Worm (Caenorhabditis elegans) whole organism, young adult: ENCODE measurements around the gene T12G3.2.

Experiments
- B0336.3 ChIP-seq: fragments of 200-800 bp; sonication (Bioruptor generic); IDR thresholded peaks from 2 replicates; pipeline ENCODE4 v1.3.6; 2022; ENCODE audit warnings: missing genetic modification characterization, missing compliant biosample characterization
- C17E4.6 ChIP-seq: fragments of 200-800 bp; sonication (Bioruptor generic); IDR thresholded peaks from 2 replicates; pipeline ENCODE4 v1.3.6; 2022; ENCODE audit warnings: missing genetic modification reagents, missing genetic modification characterization, missing compliant biosample characterization
- D2030.7 ChIP-seq: fragments of 200-800 bp; sonication (Bioruptor generic); IDR thresholded peaks from 2 replicates; pipeline ENCODE4 v1.3.6; 2022; ENCODE audit warnings: missing genetic modification reagents, missing genetic modification characterization, missing compliant biosample characterization
- F10E7.11 ChIP-seq: sonication (generic microtip); optimal IDR thresholded peaks from 2 replicates; lab custom pipeline; 2017; ENCODE audit warnings: mild to moderate bottlenecking, missing genetic modification characterization, moderate library complexity, missing compliant biosample characterization
- F22D6.2 ChIP-seq: sonication (generic microtip); optimal IDR thresholded peaks from 2 replicates; lab custom pipeline; 2016; ENCODE audit warnings: mild to moderate bottlenecking, missing genetic modification characterization, missing compliant biosample characterization
- F23B12.7 ChIP-seq: sonication (generic microtip); optimal IDR thresholded peaks from 2 replicates; lab custom pipeline; 2017; ENCODE audit warnings: missing genetic modification characterization, mild to moderate bottlenecking, missing compliant biosample characterization, antibody characterized with exemption, moderate library complexity; ENCODE audit not compliant: insufficient read depth
- F33H1.4 ChIP-seq: fragments of 200-800 bp; sonication (Bioruptor generic); IDR thresholded peaks from 2 replicates; pipeline ENCODE4 v1.3.6; 2022; ENCODE audit warnings: missing genetic modification reagents, missing genetic modification characterization, missing compliant biosample characterization
- F57A8.1 ChIP-seq: fragments of 200-800 bp; sonication (Bioruptor generic); optimal IDR thresholded peaks from 2 replicates; lab custom pipeline; 2018; ENCODE audit warnings: mild to moderate bottlenecking, missing genetic modification characterization, moderate library complexity, missing compliant biosample characterization
- F57C9.4 ChIP-seq: sonication (generic microtip); optimal IDR thresholded peaks from 2 replicates; lab custom pipeline; 2017; ENCODE audit warnings: mild to moderate bottlenecking, missing genetic modification characterization, missing compliant biosample characterization
- K12H6.12 ChIP-seq: fragments of 200-800 bp; sonication (Bioruptor generic); optimal IDR thresholded peaks from 2 replicates; lab custom pipeline; 2018; ENCODE audit warnings: mild to moderate bottlenecking, missing genetic modification characterization, missing compliant biosample characterization
- Y53F4B.3 ChIP-seq: fragments of 200-800 bp; sonication (Bioruptor generic); IDR thresholded peaks from 2 replicates; pipeline ENCODE4 v1.3.6; 2022; ENCODE audit warnings: missing genetic modification reagents, missing genetic modification characterization, missing compliant biosample characterization
- Y95B8A.8 ChIP-seq: fragments of 200-800 bp; sonication (Bioruptor generic); IDR thresholded peaks from 2 replicates; pipeline ENCODE4 v1.3.6; 2022; ENCODE audit warnings: missing genetic modification reagents, missing genetic modification characterization, missing compliant biosample characterization
- akir-1 ChIP-seq: fragments of 200-800 bp; sonication (Bioruptor generic); optimal IDR thresholded peaks from 2 replicates; lab custom pipeline; 2018; ENCODE audit warnings: mild to moderate bottlenecking, missing genetic modification characterization, moderate library complexity, missing compliant biosample characterization
- ama-1 ChIP-seq, 3 experiments: fragments of 150-350 bp in 1 of 3; sonication (generic microtip) in 2 of 3; optimal IDR thresholded peaks; 2 replicates each; lab custom pipeline; 2014 to 2018; ENCODE audit warnings: missing biosample characterization in 2 of 3, missing genetic modification characterization in 2 of 3, missing genetic modification reagents in 2 of 3
- aptf-3 ChIP-seq: fragments of 200-800 bp; sonication (Bioruptor generic); IDR thresholded peaks from 2 replicates; pipeline ENCODE4 v1.3.6; 2022; ENCODE audit warnings: missing genetic modification characterization, missing compliant biosample characterization
- atf-7 ChIP-seq: sonication (generic microtip); optimal IDR thresholded peaks from 2 replicates; lab custom pipeline; 2017; ENCODE audit warnings: mild to moderate bottlenecking, missing genetic modification characterization, missing compliant biosample characterization
- attf-5 ChIP-seq: fragments of 200-800 bp; sonication (Bioruptor generic); optimal IDR thresholded peaks from 2 replicates; lab custom pipeline; 2018; ENCODE audit warnings: mild to moderate bottlenecking, missing genetic modification characterization, missing compliant biosample characterization
- ceh-27 ChIP-seq: fragments of 200-800 bp; sonication (Bioruptor generic); optimal IDR thresholded peaks from 2 replicates; lab custom pipeline; 2018; ENCODE audit warnings: mild to moderate bottlenecking, missing genetic modification characterization, moderate library complexity, missing compliant biosample characterization
- dpff-1 ChIP-seq: sonication (generic microtip); optimal IDR thresholded peaks from 2 replicates; lab custom pipeline; 2017; ENCODE audit warnings: mild to moderate bottlenecking, missing genetic modification characterization, missing compliant biosample characterization
- dpl-1 ChIP-seq: fragments of 150-350 bp; optimal IDR thresholded peaks from 2 replicates; lab custom pipeline; 2014; ENCODE audit warnings: missing biosample characterization, missing genetic modification reagents, missing genetic modification characterization
- egl-18 ChIP-seq: fragments of 200-800 bp; sonication (Bioruptor generic); IDR thresholded peaks from 2 replicates; pipeline ENCODE4 v1.3.6; 2022; ENCODE audit warnings: missing genetic modification reagents, missing genetic modification characterization, missing compliant biosample characterization
- ets-4 ChIP-seq: fragments of 200-800 bp; sonication (Bioruptor generic); optimal IDR thresholded peaks from 2 replicates; lab custom pipeline; 2018; ENCODE audit warnings: mild to moderate bottlenecking, missing genetic modification characterization, missing compliant biosample characterization
- gei-17 ChIP-seq: fragments of 200-800 bp; sonication (Bioruptor generic); optimal IDR thresholded peaks from 2 replicates; lab custom pipeline; 2018; ENCODE audit warnings: mild to moderate bottlenecking, missing genetic modification characterization, missing compliant biosample characterization
- hmg-20 ChIP-seq: fragments of 200-800 bp; sonication (Bioruptor generic); IDR thresholded peaks from 2 replicates; pipeline ENCODE4 v1.3.6; 2022; ENCODE audit warnings: missing genetic modification reagents, missing genetic modification characterization, missing compliant biosample characterization
- hrde-1 ChIP-seq: sonication (generic microtip); optimal IDR thresholded peaks from 2 replicates; lab custom pipeline; 2016; ENCODE audit warnings: missing genetic modification characterization, mild to moderate bottlenecking, missing compliant biosample characterization, moderate library complexity, missing genotype, missing genetic modification reagents, borderline replicate concordance
- hsf-1 ChIP-seq: fragments of 200-800 bp; sonication (Bioruptor generic); IDR thresholded peaks from 2 replicates; pipeline ENCODE4 v1.3.6; 2022; ENCODE audit warnings: missing genetic modification reagents, missing genetic modification characterization, missing compliant biosample characterization
- let-526 ChIP-seq: fragments of 200-800 bp; sonication (Bioruptor generic); IDR thresholded peaks from 2 replicates; pipeline ENCODE4 v1.3.6; 2022; ENCODE audit warnings: missing genetic modification reagents, missing genetic modification characterization, missing compliant biosample characterization
- let-607 ChIP-seq, 2 experiments: fragments of 200-800 bp in 1 of 2; sonication (Bioruptor generic) in 1 of 2; sonication (generic microtip) in 1 of 2; optimal IDR thresholded peaks; 2 replicates each; lab custom pipeline; 2016 to 2018; ENCODE audit warnings: mild to moderate bottlenecking in 2 of 2, missing compliant biosample characterization in 2 of 2, missing genetic modification characterization in 2 of 2, moderate library complexity in 2 of 2, missing genotype in 1 of 2
- lsl-1 ChIP-seq: fragments of 200-800 bp; sonication (Bioruptor generic); optimal IDR thresholded peaks from 2 replicates; lab custom pipeline; 2018; ENCODE audit warnings: mild to moderate bottlenecking, missing genetic modification characterization, moderate library complexity, missing compliant biosample characterization
- mes-4 ChIP-seq: sonication (generic microtip); optimal IDR thresholded peaks from 2 replicates; lab custom pipeline; 2016; ENCODE audit warnings: missing genotype, missing genetic modification characterization, missing compliant biosample characterization
- nhr-120 ChIP-seq: fragments of 200-800 bp; sonication (Bioruptor generic); IDR thresholded peaks from 2 replicates; pipeline ENCODE4 v1.3.6; 2022; ENCODE audit warnings: missing genetic modification characterization, missing compliant biosample characterization
- nhr-179 ChIP-seq: sonication (generic microtip); optimal IDR thresholded peaks from 2 replicates; lab custom pipeline; 2016; ENCODE audit warnings: mild to moderate bottlenecking, missing genetic modification characterization, missing compliant biosample characterization
- nhr-80 ChIP-seq: sonication (generic microtip); optimal IDR thresholded peaks from 2 replicates; lab custom pipeline; 2016; ENCODE audit warnings: missing genetic modification characterization, missing compliant biosample characterization
- snpc-1.1 ChIP-seq: sonication (generic microtip); optimal IDR thresholded peaks from 2 replicates; lab custom pipeline; 2017; ENCODE audit warnings: missing genetic modification characterization, mild to moderate bottlenecking, missing compliant biosample characterization, antibody characterized with exemption, moderate library complexity, missing genotype, missing genetic modification reagents; ENCODE audit not compliant: insufficient read depth
- snpc-4 ChIP-seq, 5 experiments: fragments of 150-350 bp in 1 of 5; sonication (generic microtip) in 4 of 5; optimal IDR thresholded peaks; 2 replicates each; lab custom pipeline; 2014 to 2018; ENCODE audit warnings: missing genetic modification characterization in 5 of 5, missing biosample characterization in 3 of 5, antibody characterized with exemption in 2 of 5, mild to moderate bottlenecking in 2 of 5, missing compliant biosample characterization in 2 of 5, missing genotype in 2 of 5, moderate library complexity in 2 of 5, missing genetic modification reagents in 1 of 5
- somi-1 ChIP-seq: fragments of 200-800 bp; sonication (Bioruptor generic); optimal IDR thresholded peaks from 2 replicates; lab custom pipeline; 2018; ENCODE audit warnings: mild to moderate bottlenecking, missing genetic modification characterization, missing compliant biosample characterization
- unc-62 ChIP-seq: fragments of 150-350 bp; optimal IDR thresholded peaks from 2 replicates; lab custom pipeline; 2014; ENCODE audit warnings: missing biosample characterization, missing genetic modification reagents, missing genetic modification characterization
- zfh-2 ChIP-seq: fragments of 200-800 bp; sonication (Bioruptor generic); conservative IDR thresholded peaks from 2 replicates; pipeline ENCODE4 v1.3.6; 2022; ENCODE audit warnings: missing genetic modification reagents, missing genetic modification characterization, missing compliant biosample characterization
- zim-3 ChIP-seq: sonication (generic microtip); optimal IDR thresholded peaks from 2 replicates; lab custom pipeline; 2017; ENCODE audit warnings: mild to moderate bottlenecking, missing genetic modification characterization, moderate library complexity, missing compliant biosample characterization
- ztf-25 ChIP-seq: fragments of 200-800 bp; sonication (Bioruptor generic); IDR thresholded peaks from 2 replicates; pipeline ENCODE4 v1.3.6; 2022; ENCODE audit warnings: missing genetic modification reagents, missing genetic modification characterization, missing compliant biosample characterization
- ztf-26 ChIP-seq: sonication (generic microtip); optimal IDR thresholded peaks from 2 replicates; lab custom pipeline; 2017; ENCODE audit warnings: missing genetic modification characterization, missing compliant biosample characterization
- ztf-3 ChIP-seq: fragments of 200-800 bp; sonication (Bioruptor generic); optimal IDR thresholded peaks from 2 replicates; lab custom pipeline; 2018; ENCODE audit warnings: mild to moderate bottlenecking, missing genetic modification characterization, missing compliant biosample characterization

The T12G3.2 gene

DNA sequence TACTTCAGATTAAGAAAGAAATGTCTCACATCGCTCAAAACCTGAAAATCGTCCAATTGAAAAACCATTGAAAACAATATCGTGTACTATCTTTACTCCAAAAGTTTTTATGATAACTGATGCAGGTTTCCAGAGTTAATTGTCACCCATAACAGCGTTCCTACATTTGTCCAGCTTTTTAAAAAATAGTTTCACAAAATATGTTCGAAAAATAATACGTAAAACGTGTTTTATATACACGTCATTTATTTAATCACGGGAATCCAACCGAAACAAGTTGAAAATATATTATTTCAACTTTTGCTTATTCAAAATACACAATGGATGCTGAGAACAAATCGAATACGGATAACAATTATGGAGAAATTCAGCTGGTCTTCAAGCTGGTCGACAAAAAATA is 28.7 kb upstream of the T12G3.2 start, which contains the start of gene K08E4.7:
Gene K08E4.7 (plus strand): TSS at position 301 of the 400 bp plus-strand sequence.
- TF ChIP-seq nhr-80 (tag; lab: Kevin White, UChicago) (no peak), unc-62 (GFP tag; lab: Kevin White, UChicago) (no peak), Y53F4B.3 (no peak), somi-1 (GFP tag; lab: Kevin White, UChicago) (no peak), lsl-1 (no peak)

DNA sequence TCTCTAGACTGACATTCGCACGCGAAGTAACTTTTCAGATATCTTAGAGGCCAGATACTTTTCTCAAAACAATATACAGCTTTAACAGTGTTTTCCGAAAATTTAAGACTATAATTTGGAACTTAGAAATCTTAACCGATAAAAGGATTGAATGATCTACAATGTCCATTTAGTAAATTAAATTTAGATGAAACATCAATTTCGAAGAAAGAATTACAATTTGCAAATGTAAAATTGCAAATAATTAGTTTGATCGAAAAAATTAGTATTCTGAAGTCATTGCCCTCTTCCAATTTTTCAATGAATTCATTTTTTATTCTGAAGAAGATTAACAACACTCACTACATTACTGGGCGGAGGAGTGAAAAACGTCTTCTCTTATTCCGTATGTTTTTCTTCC is 21.8 kb upstream of the T12G3.2 start, which contains the start of gene bath-37:
Gene bath-37 (plus strand): TSS at position 301 of the 400 bp plus-strand sequence.
- TF ChIP-seq aptf-3 (GFP tag; lab: Robert Waterston, UW) (no peak), F33H1.4 (GFP tag; lab: Robert Waterston, UW) (no peak), hsf-1 (GFP tag; lab: Robert Waterston, UW) (no peak), snpc-4 (GFP tag; optimal IDR thresholded peaks at IDR 0.05; lab: Kevin White, UChicago) (no peak), snpc-4 (tag; optimal IDR thresholded peaks at IDR 0.05; lab: Kevin White, UChicago) (no peak)
- TF ChIP-seq, all 124 proteins: peak for 0

DNA sequence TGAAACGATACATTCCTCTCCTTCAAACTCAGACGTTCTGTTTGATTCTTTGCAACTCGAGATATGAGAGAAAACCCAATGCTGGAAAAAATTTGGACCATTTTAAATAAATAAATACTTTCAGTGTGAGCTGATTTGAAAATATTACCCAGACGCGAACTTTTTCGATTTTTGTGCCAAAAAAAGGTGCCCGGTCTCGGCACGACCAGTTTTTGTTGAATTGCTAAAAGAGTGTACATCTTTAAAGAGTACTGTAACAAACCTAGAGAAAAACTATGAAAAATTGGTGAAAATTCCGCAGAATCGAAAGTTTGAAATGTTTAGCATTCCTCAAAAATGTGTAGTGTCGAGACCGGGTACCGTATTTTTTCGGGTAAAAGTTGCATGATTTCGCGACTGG is 14.5 kb upstream of the T12G3.2 start, which contains the start of gene K08E4.8:
Gene K08E4.8 (minus strand): TSS at position 101 of the 400 bp plus-strand sequence.
- TF ChIP-seq F10E7.11 (tag; lab: Kevin White, UChicago) (no peak), F57A8.1 (GFP tag; lab: Kevin White, UChicago) (no peak), F22D6.2 (no peak), let-526 (GFP tag; lab: Robert Waterston, UW) (no peak), ztf-25 (no peak), gei-17 (GFP tag; lab: Kevin White, UChicago) (no peak), atf-7 (no peak), dpff-1 (tag; lab: Kevin White, UChicago) (no peak), hmg-20 (GFP tag; lab: Robert Waterston, UW) (no peak), dpl-1 (no peak), let-607 (tag; optimal IDR thresholded peaks at IDR 0.05; lab: Kevin White, UChicago) (no peak), snpc-1.1 (tag; lab: Kevin White, UChicago) (no peak), Y95B8A.8 (GFP tag; lab: Robert Waterston, UW) (no peak), B0336.3 (no peak), ztf-3 (GFP tag; lab: Kevin White, UChicago) (no peak), hrde-1 (no peak), egl-18 (GFP tag; lab: Robert Waterston, UW) (no peak), F57C9.4 (no peak), C17E4.6 (GFP tag; lab: Robert Waterston, UW) (no peak)

DNA sequence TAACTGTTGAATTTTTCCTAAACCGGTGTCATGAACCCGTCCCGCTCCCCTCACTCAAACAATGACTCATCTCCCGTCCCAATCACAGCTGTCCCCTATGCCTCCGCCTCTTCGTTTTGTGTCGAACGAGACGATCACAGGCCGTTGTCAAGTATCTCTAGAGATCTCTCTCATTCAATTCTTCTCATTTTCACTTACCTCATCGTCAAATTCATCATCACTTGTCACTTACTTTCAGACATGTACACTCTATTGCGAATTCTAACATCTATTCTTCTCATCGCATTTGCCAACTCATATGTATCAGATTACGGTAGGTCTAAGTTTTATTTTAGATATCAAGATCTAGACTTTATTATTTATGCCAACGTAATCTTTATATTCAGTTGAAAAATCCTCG is 10.7 kb upstream of the T12G3.2 start, which contains the start of gene K08E4.3:
Gene K08E4.3 (plus strand): TSS at position 235 of the 400 bp plus-strand sequence.
- TF ChIP-seq ztf-26 (tag; lab: Kevin White, UChicago): no peak
- no peak for TF ChIP-seq ceh-27 (GFP tag; lab: Kevin White, UChicago)
- no peak for TF ChIP-seq ets-4
- TF ChIP-seq akir-1 (GFP tag; lab: Kevin White, UChicago): no peak
- no peak for TF ChIP-seq aptf-3 (GFP tag; lab: Robert Waterston, UW)
- TF ChIP-seq nhr-179 (tag; lab: Kevin White, UChicago): no peak
- no peak for TF ChIP-seq ama-1 (optimal IDR thresholded peaks at IDR 0.05; lab: Kevin White, UChicago)
- no peak for TF ChIP-seq ama-1 (GFP tag; optimal IDR thresholded peaks at IDR 0.05; lab: Kevin White, UChicago)
- TF ChIP-seq hsf-1 (GFP tag; lab: Robert Waterston, UW): no peak
- TF ChIP-seq atf-7: no peak
- TF ChIP-seq nhr-120 (GFP tag; lab: Robert Waterston, UW): no peak
- TF ChIP-seq F57A8.1 (GFP tag; lab: Kevin White, UChicago): no peak
- no peak for TF ChIP-seq attf-5 (GFP tag; lab: Kevin White, UChicago)
- no peak for TF ChIP-seq F23B12.7 (tag; lab: Kevin White, UChicago)
- TF ChIP-seq unc-62 (GFP tag; lab: Kevin White, UChicago): no peak
- no peak for TF ChIP-seq D2030.7 (GFP tag; lab: Robert Waterston, UW)
- no peak for TF ChIP-seq K12H6.12 (tag; lab: Kevin White, UChicago)
- TF ChIP-seq mes-4 (tag; lab: Kevin White, UChicago): no peak
- no peak for TF ChIP-seq zfh-2
- TF ChIP-seq Y53F4B.3: no peak
- no peak for TF ChIP-seq zim-3 (tag; lab: Kevin White, UChicago)
